Worm (Caenorhabditis elegans) whole organism, L1 larva: ENCODE results near the gene cyp-14A3.
A peak's percentile ranks its signal among the peaks of the same experiment; 100 is the strongest.

Experiments
- C34B4.2 ChIP-seq: sonication (generic microtip); optimal IDR thresholded peaks from 2 replicates; lab custom pipeline; 2017; ENCODE audit warnings: mild to moderate bottlenecking, missing genetic modification characterization, missing compliant biosample characterization
- F16B12.6 ChIP-seq: fragments of 150-350 bp; optimal IDR thresholded peaks from 2 replicates; lab custom pipeline; 2014; ENCODE audit warnings: missing biosample characterization, missing genetic modification characterization
- aha-1 ChIP-seq: fragments of 150-350 bp; optimal IDR thresholded peaks from 2 replicates; lab custom pipeline; 2014; ENCODE audit warnings: missing biosample characterization, missing genetic modification characterization
- alr-1 ChIP-seq: fragments of 200-800 bp; sonication (Bioruptor generic); optimal IDR thresholded peaks from 2 replicates; lab custom pipeline; 2018; ENCODE audit warnings: borderline replicate concordance, mild to moderate bottlenecking, missing genetic modification characterization, missing compliant biosample characterization
- ama-1 ChIP-seq: fragments of 150-350 bp; optimal IDR thresholded peaks from 2 replicates; lab custom pipeline; 2014
- ceh-88 ChIP-seq: fragments of 200-800 bp; sonication (Bioruptor generic); IDR thresholded peaks from 2 replicates; pipeline ENCODE4 v1.3.6; 2022; ENCODE audit warnings: missing genetic modification characterization, missing compliant biosample characterization
- efl-1 ChIP-seq, 4 experiments: fragments of 150-350 bp; optimal IDR thresholded peaks in 3 of 4; peaks in 1 of 4; 1 replicate in 1 of 4; 2 replicates in 3 of 4; lab custom pipeline; 2014; ENCODE audit warnings: missing biosample characterization in 2 of 4, missing genetic modification characterization in 2 of 4, missing genetic modification reagents in 2 of 4
- egl-13 ChIP-seq: sonication (generic microtip); optimal IDR thresholded peaks from 2 replicates; lab custom pipeline; 2016; ENCODE audit warnings: missing genotype, missing genetic modification reagents, missing genetic modification characterization, missing compliant biosample characterization
- elt-2 ChIP-seq: sonication (generic microtip); optimal IDR thresholded peaks from 2 replicates; lab custom pipeline; 2016; ENCODE audit warnings: missing genetic modification characterization, mild to moderate bottlenecking, inconsistent platforms, missing compliant biosample characterization, missing genetic modification reagents
- ets-5 ChIP-seq: fragments of 200-800 bp; sonication (Bioruptor generic); IDR thresholded peaks from 2 replicates; pipeline ENCODE4 v1.3.6; 2022; ENCODE audit warnings: missing genetic modification characterization, missing compliant biosample characterization
- fkh-10 ChIP-seq: sonication (generic microtip); optimal IDR thresholded peaks from 2 replicates; lab custom pipeline; 2017; ENCODE audit warnings: missing biosample characterization, missing genetic modification reagents, missing genetic modification characterization
- fkh-8 ChIP-seq: sonication (generic microtip); optimal IDR thresholded peaks from 2 replicates; lab custom pipeline; 2016; ENCODE audit warnings: mild to moderate bottlenecking, missing genetic modification characterization, missing compliant biosample characterization
- hlh-17 ChIP-seq: fragments of 200-800 bp; sonication (Bioruptor generic); optimal IDR thresholded peaks from 2 replicates; lab custom pipeline; 2018; ENCODE audit warnings: missing genetic modification characterization, mild to moderate bottlenecking, missing compliant biosample characterization, moderate library complexity, borderline replicate concordance
- irx-1 ChIP-seq: sonication (generic microtip); optimal IDR thresholded peaks from 2 replicates; lab custom pipeline; 2016; ENCODE audit warnings: missing genetic modification characterization, missing compliant biosample characterization
- isw-1 ChIP-seq: fragments of 200-800 bp; sonication (Bioruptor generic); IDR thresholded peaks from 2 replicates; pipeline ENCODE4 v1.3.6; 2022; ENCODE audit warnings: missing genetic modification characterization, missing compliant biosample characterization
- jun-1 ChIP-seq: fragments of 150-350 bp; optimal IDR thresholded peaks from 2 replicates; lab custom pipeline; 2014; ENCODE audit warnings: missing biosample characterization, missing genetic modification reagents, missing genetic modification characterization
- lin-13 ChIP-seq: fragments of 150-350 bp; optimal IDR thresholded peaks from 2 replicates; lab custom pipeline; 2014; ENCODE audit warnings: missing biosample characterization, missing genetic modification reagents, missing genetic modification characterization
- lin-14 ChIP-seq: fragments of 200-800 bp; sonication (Bioruptor generic); optimal IDR thresholded peaks from 2 replicates; lab custom pipeline; 2018; ENCODE audit warnings: mild to moderate bottlenecking, missing genetic modification characterization, moderate library complexity, missing compliant biosample characterization
- lin-35 ChIP-seq, 2 experiments: fragments of 150-350 bp; optimal IDR thresholded peaks; 2 replicates each; lab custom pipeline; 2014; ENCODE audit warnings: missing biosample characterization in 2 of 2, missing genetic modification characterization in 2 of 2, missing genetic modification reagents in 2 of 2
- mab-9 ChIP-seq: fragments of 200-800 bp; sonication (Bioruptor generic); IDR thresholded peaks from 2 replicates; pipeline ENCODE4 v1.3.6; 2022; ENCODE audit warnings: missing genetic modification reagents, missing genetic modification characterization, missing compliant biosample characterization
- mdl-1 ChIP-seq, 2 experiments: fragments of 150-350 bp; optimal IDR thresholded peaks; 2 replicates each; lab custom pipeline; 2014 to 2017; ENCODE audit warnings: missing biosample characterization in 2 of 2, missing genetic modification characterization in 2 of 2, inconsistent platforms in 1 of 2
- mef-2 ChIP-seq: fragments of 150-350 bp; optimal IDR thresholded peaks from 2 replicates; lab custom pipeline; 2014; ENCODE audit warnings: missing biosample characterization, missing genetic modification characterization
- nhr-20 ChIP-seq: sonication (generic microtip); optimal IDR thresholded peaks from 2 replicates; lab custom pipeline; 2016; ENCODE audit warnings: mild to moderate bottlenecking, missing genetic modification characterization, missing compliant biosample characterization
- nhr-28 ChIP-seq: fragments of 150-350 bp; optimal IDR thresholded peaks from 2 replicates; lab custom pipeline; 2014; ENCODE audit warnings: missing biosample characterization, missing genetic modification characterization
- nhr-47 ChIP-seq: sonication (generic microtip); optimal IDR thresholded peaks from 2 replicates; lab custom pipeline; 2016; ENCODE audit warnings: mild to moderate bottlenecking, missing genetic modification characterization, moderate library complexity, missing compliant biosample characterization
- nhr-76 ChIP-seq: sonication (generic microtip); optimal IDR thresholded peaks from 2 replicates; lab custom pipeline; 2017; ENCODE audit warnings: missing biosample characterization, missing genetic modification characterization
- nhr-90 ChIP-seq: sonication (generic microtip); optimal IDR thresholded peaks from 2 replicates; lab custom pipeline; 2016; ENCODE audit warnings: mild to moderate bottlenecking, missing genetic modification characterization, missing compliant biosample characterization; ENCODE audit not compliant: poor library complexity
- pqm-1 ChIP-seq: sonication (generic microtip); optimal IDR thresholded peaks from 3 replicates; lab custom pipeline; 2017; ENCODE audit warnings: missing biosample characterization, missing genetic modification characterization
- rnt-1 ChIP-seq: sonication (generic microtip); optimal IDR thresholded peaks from 2 replicates; lab custom pipeline; 2016; ENCODE audit warnings: mild to moderate bottlenecking, missing genetic modification characterization, moderate library complexity, missing compliant biosample characterization
- skn-1 ChIP-seq: fragments of 150-350 bp; optimal IDR thresholded peaks from 2 replicates; lab custom pipeline; 2014; ENCODE audit warnings: missing biosample characterization, missing genetic modification characterization
- snu-23 ChIP-seq: sonication (generic microtip); optimal IDR thresholded peaks from 2 replicates; lab custom pipeline; 2016; ENCODE audit warnings: missing genetic modification characterization, missing compliant biosample characterization
- sptf-1 ChIP-seq: fragments of 150-350 bp; optimal IDR thresholded peaks from 2 replicates; lab custom pipeline; 2014; ENCODE audit warnings: missing biosample characterization, missing genetic modification characterization
- swsn-7 ChIP-seq: sonication (generic microtip); optimal IDR thresholded peaks from 2 replicates; lab custom pipeline; 2016; ENCODE audit warnings: missing genetic modification characterization, missing compliant biosample characterization
- tbx-2 ChIP-seq: sonication (generic microtip); optimal IDR thresholded peaks from 2 replicates; lab custom pipeline; 2016; ENCODE audit warnings: missing genetic modification characterization, missing compliant biosample characterization
- unc-30 ChIP-seq: sonication (generic microtip); optimal IDR thresholded peaks from 2 replicates; lab custom pipeline; 2017; ENCODE audit warnings: missing biosample characterization, missing genetic modification characterization
- unc-98 ChIP-seq: fragments of 200-800 bp; sonication (Bioruptor generic); IDR thresholded peaks from 2 replicates; pipeline ENCODE4 v1.3.6; 2022; ENCODE audit warnings: missing genetic modification characterization, missing compliant biosample characterization
- vab-15 ChIP-seq: sonication (generic microtip); optimal IDR thresholded peaks from 2 replicates; lab custom pipeline; 2017; ENCODE audit warnings: missing genotype, mild to moderate bottlenecking, missing genetic modification characterization, missing compliant biosample characterization
- xbp-1 ChIP-seq: sonication (generic microtip); optimal IDR thresholded peaks from 2 replicates; lab custom pipeline; 2016; ENCODE audit warnings: missing genetic modification characterization, missing compliant biosample characterization
- zag-1 ChIP-seq: fragments of 150-350 bp; optimal IDR thresholded peaks from 2 replicates; lab custom pipeline; 2014; ENCODE audit warnings: missing biosample characterization, missing genetic modification characterization
- zip-4 ChIP-seq: fragments of 200-800 bp; sonication (Bioruptor generic); optimal IDR thresholded peaks from 2 replicates; lab custom pipeline; 2018; ENCODE audit warnings: mild to moderate bottlenecking, missing genetic modification characterization, moderate library complexity, missing compliant biosample characterization
- ztf-11 ChIP-seq, 2 experiments: sonication (generic microtip); optimal IDR thresholded peaks; 2 replicates each; lab custom pipeline; 2016 to 2017; ENCODE audit warnings: missing genetic modification characterization in 2 of 2, missing biosample characterization in 1 of 2, missing compliant biosample characterization in 1 of 2
- ztf-4 ChIP-seq: fragments of 150-350 bp; optimal IDR thresholded peaks from 2 replicates; lab custom pipeline; 2014; ENCODE audit warnings: missing biosample characterization, missing genetic modification characterization

Gene cyp-14A3

DNA sequence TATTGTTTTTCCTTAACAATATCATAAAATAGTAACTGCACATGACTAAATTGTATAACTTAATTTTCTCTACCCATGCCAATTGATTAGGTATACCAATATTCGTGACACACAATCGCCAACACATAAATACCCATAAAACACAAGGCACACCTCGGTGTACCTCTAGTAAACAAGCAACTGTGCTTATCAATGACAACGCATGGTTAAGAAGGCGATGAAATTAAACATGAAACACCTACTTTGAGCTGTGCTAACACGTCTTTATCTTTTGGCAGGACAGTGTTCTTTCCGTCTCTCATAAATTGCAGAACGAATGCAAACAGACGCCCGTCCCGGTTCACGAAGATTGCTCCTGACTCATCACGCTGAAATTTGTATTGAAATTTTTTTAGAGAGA is 36.8 kb upstream of the cyp-14A3 start:
- TF ChIP-seq fkh-10 (GFP tag; lab: Kevin White, UChicago) (no peak), nhr-28 (tag; lab: Kevin White, UChicago) (no peak), rnt-1 (tag; lab: Kevin White, UChicago) (no peak), nhr-20 (tag; lab: Kevin White, UChicago) (peak; percentile 19), zip-4 (no peak), nhr-90 (tag; lab: Kevin White, UChicago) (peak; percentile 13), jun-1 (peak; percentile 12), ztf-4 (no peak), fkh-8 (tag; lab: Kevin White, UChicago) (no peak), unc-30 (tag; lab: Kevin White, UChicago) (no peak), alr-1 (tag; lab: Kevin White, UChicago) (no peak), lin-13 (GFP tag; lab: Kevin White, UChicago) (no peak), irx-1 (no peak), aha-1 (tag; lab: Kevin White, UChicago) (no peak), tbx-2 (tag; lab: Kevin White, UChicago) (no peak), elt-2 (tag; lab: Kevin White, UChicago) (peak; percentile 88), mab-9 (GFP tag; lab: Robert Waterston, UW) (no peak), hlh-17 (GFP tag; lab: Kevin White, UChicago) (no peak), isw-1 (GFP tag; lab: Robert Waterston, UW) (no peak), unc-98 (GFP tag; lab: Robert Waterston, UW) (no peak), lin-35 (GFP tag; optimal IDR thresholded peaks at IDR 0.05; lab: Kevin White, UChicago) (peak in 1 of 2 experiments; percentile 60), sptf-1 (no peak), C34B4.2 (tag; lab: Kevin White, UChicago) (no peak), F16B12.6 (tag; lab: Kevin White, UChicago) (no peak), mdl-1 (tag; optimal IDR thresholded peaks at IDR 0.05; lab: Kevin White, UChicago) (peak in 1 of 2 experiments; percentile 30), nhr-76 (tag; lab: Kevin White, UChicago) (no peak), vab-15 (no peak), pqm-1 (tag; lab: Kevin White, UChicago) (peak; percentile 76), snu-23 (no peak), lin-14 (peak; percentile 22), ztf-11 (tag; optimal IDR thresholded peaks at IDR 0.05; lab: Kevin White, UChicago) (no peak), xbp-1 (no peak), egl-13 (tag; lab: Kevin White, UChicago) (no peak), skn-1 (tag; lab: Kevin White, UChicago) (no peak), ama-1 (lab: Kevin White, UChicago) (no peak)

DNA sequence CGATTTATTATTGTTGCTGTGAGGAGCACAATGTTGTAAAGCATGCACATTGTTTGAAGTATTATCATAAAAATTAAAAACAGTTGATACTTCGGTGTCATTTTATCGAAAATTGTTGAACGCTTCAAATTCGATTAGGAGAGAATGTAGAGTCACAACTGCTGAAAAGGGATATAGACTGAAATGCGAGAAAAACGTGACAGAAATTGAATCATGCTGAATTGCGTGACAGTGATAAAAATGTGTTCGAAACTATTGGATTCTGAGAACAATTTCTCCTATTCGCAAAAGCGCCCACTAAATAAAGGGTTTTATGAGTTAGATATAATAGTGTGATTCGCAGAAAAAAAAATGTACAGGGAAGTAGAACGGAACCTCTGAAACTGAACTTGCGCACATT is 34.7 kb upstream of the cyp-14A3 start, which contains the start of gene srxa-8:
Gene srxa-8, minus strand, starts transcription at position 101 of the 400 bp plus-strand sequence.
- TF ChIP-seq swsn-7 (tag; lab: Kevin White, UChicago): no peak
- no peak for TF ChIP-seq mab-9 (GFP tag; lab: Robert Waterston, UW)
- TF ChIP-seq zag-1 (tag; lab: Kevin White, UChicago): no peak
- no peak for TF ChIP-seq mef-2
- TF ChIP-seq ceh-88: no peak
- TF ChIP-seq nhr-90 (tag; lab: Kevin White, UChicago): no peak
- no peak for TF ChIP-seq efl-1 (optimal IDR thresholded peaks at IDR 0.05; lab: Kevin White, UChicago)
- TF ChIP-seq efl-1 (GFP tag; optimal IDR thresholded peaks at IDR 0.05 in 1 of 2; lab: Kevin White, UChicago): no peak
- no peak for TF ChIP-seq sptf-1
- no peak for TF ChIP-seq nhr-47 (tag; lab: Kevin White, UChicago)
- TF ChIP-seq isw-1 (GFP tag; lab: Robert Waterston, UW): no peak
- no peak for TF ChIP-seq skn-1 (tag; lab: Kevin White, UChicago)
- TF ChIP-seq ets-5: no peak
